Worm (Caenorhabditis elegans) whole organism, young adult: Measurements from ENCODE around the gene Y47D7A.3.

Experiments
- B0035.1 ChIP-seq: sonication (generic microtip); optimal IDR thresholded peaks from 2 replicates; lab custom pipeline; 2016; ENCODE audit warnings: missing genetic modification characterization, mild to moderate bottlenecking, missing compliant biosample characterization, missing genotype, missing genetic modification reagents
- B0261.1 ChIP-seq: sonication (generic microtip); optimal IDR thresholded peaks from 2 replicates; lab custom pipeline; 2016; ENCODE audit warnings: mild to moderate bottlenecking, missing genetic modification characterization, moderate library complexity, missing compliant biosample characterization
- C17E4.6 ChIP-seq: fragments of 200-800 bp; sonication (Bioruptor generic); IDR thresholded peaks from 2 replicates; pipeline ENCODE4 v1.3.6; 2022; ENCODE audit warnings: missing genetic modification reagents, missing genetic modification characterization, missing compliant biosample characterization
- D2030.7 ChIP-seq: fragments of 200-800 bp; sonication (Bioruptor generic); IDR thresholded peaks from 2 replicates; pipeline ENCODE4 v1.3.6; 2022; ENCODE audit warnings: missing genetic modification reagents, missing genetic modification characterization, missing compliant biosample characterization
- F33H1.4 ChIP-seq: fragments of 200-800 bp; sonication (Bioruptor generic); IDR thresholded peaks from 2 replicates; pipeline ENCODE4 v1.3.6; 2022; ENCODE audit warnings: missing genetic modification reagents, missing genetic modification characterization, missing compliant biosample characterization
- Y53F4B.3 ChIP-seq: fragments of 200-800 bp; sonication (Bioruptor generic); IDR thresholded peaks from 2 replicates; pipeline ENCODE4 v1.3.6; 2022; ENCODE audit warnings: missing genetic modification reagents, missing genetic modification characterization, missing compliant biosample characterization
- ZK185.1 ChIP-seq: sonication (generic microtip); optimal IDR thresholded peaks from 2 replicates; lab custom pipeline; 2016; ENCODE audit warnings: mild to moderate bottlenecking, missing genetic modification characterization, missing compliant biosample characterization; ENCODE audit not compliant: poor library complexity, severe bottlenecking
- ama-1 ChIP-seq, 3 experiments: fragments of 150-350 bp in 1 of 3; sonication (generic microtip) in 2 of 3; optimal IDR thresholded peaks; 2 replicates each; lab custom pipeline; 2014 to 2018; ENCODE audit warnings: missing biosample characterization in 2 of 3, missing genetic modification characterization in 2 of 3, missing genetic modification reagents in 2 of 3
- aptf-3 ChIP-seq: fragments of 200-800 bp; sonication (Bioruptor generic); IDR thresholded peaks from 2 replicates; pipeline ENCODE4 v1.3.6; 2022; ENCODE audit warnings: missing genetic modification characterization, missing compliant biosample characterization
- cebp-2 ChIP-seq: fragments of 200-800 bp; sonication (Bioruptor generic); IDR thresholded peaks from 2 replicates; pipeline ENCODE4 v1.3.6; 2022; ENCODE audit warnings: missing genetic modification characterization, missing compliant biosample characterization
- ceh-40 ChIP-seq: fragments of 200-800 bp; sonication (Bioruptor generic); IDR thresholded peaks from 2 replicates; pipeline ENCODE4 v1.3.6; 2022; ENCODE audit warnings: missing genetic modification characterization, missing compliant biosample characterization
- ceh-79 ChIP-seq: sonication (generic microtip); optimal IDR thresholded peaks from 2 replicates; lab custom pipeline; 2017; ENCODE audit warnings: mild to moderate bottlenecking, missing genetic modification characterization, missing compliant biosample characterization
- ceh-91 ChIP-seq: fragments of 200-800 bp; sonication (Bioruptor generic); IDR thresholded peaks from 2 replicates; pipeline ENCODE4 v1.3.6; 2022; ENCODE audit warnings: missing genetic modification reagents, missing genetic modification characterization, missing compliant biosample characterization
- die-1 ChIP-seq: sonication (generic microtip); optimal IDR thresholded peaks from 2 replicates; lab custom pipeline; 2016; ENCODE audit warnings: missing genotype, mild to moderate bottlenecking, missing genetic modification characterization, missing compliant biosample characterization
- dpff-1 ChIP-seq: sonication (generic microtip); optimal IDR thresholded peaks from 2 replicates; lab custom pipeline; 2017; ENCODE audit warnings: mild to moderate bottlenecking, missing genetic modification characterization, missing compliant biosample characterization
- efl-1 ChIP-seq: fragments of 150-350 bp; optimal IDR thresholded peaks from 2 replicates; lab custom pipeline; 2014; ENCODE audit warnings: missing biosample characterization, missing genetic modification reagents, missing genetic modification characterization
- ekl-4 ChIP-seq: fragments of 200-800 bp; sonication (Bioruptor generic); IDR thresholded peaks from 2 replicates; pipeline ENCODE4 v1.3.6; 2022; ENCODE audit warnings: missing genetic modification reagents, missing genetic modification characterization, missing compliant biosample characterization
- lag-1 ChIP-seq: fragments of 200-800 bp; sonication (Bioruptor generic); IDR thresholded peaks from 2 replicates; pipeline ENCODE4 v1.3.6; 2022; ENCODE audit warnings: missing genetic modification reagents, missing genetic modification characterization, missing compliant biosample characterization
- let-526 ChIP-seq: fragments of 200-800 bp; sonication (Bioruptor generic); IDR thresholded peaks from 2 replicates; pipeline ENCODE4 v1.3.6; 2022; ENCODE audit warnings: missing genetic modification reagents, missing genetic modification characterization, missing compliant biosample characterization
- let-607 ChIP-seq, 2 experiments: fragments of 200-800 bp in 1 of 2; sonication (Bioruptor generic) in 1 of 2; sonication (generic microtip) in 1 of 2; optimal IDR thresholded peaks; 2 replicates each; lab custom pipeline; 2016 to 2018; ENCODE audit warnings: mild to moderate bottlenecking in 2 of 2, missing compliant biosample characterization in 2 of 2, missing genetic modification characterization in 2 of 2, moderate library complexity in 2 of 2, missing genotype in 1 of 2
- lin-35 ChIP-seq, 3 experiments: fragments of 150-350 bp in 2 of 3; sonication (generic microtip) in 1 of 3; optimal IDR thresholded peaks; 2 replicates each; lab custom pipeline; 2014 to 2018; ENCODE audit warnings: missing biosample characterization in 3 of 3, missing genetic modification characterization in 3 of 3, missing genetic modification reagents in 3 of 3
- lin-54 ChIP-seq: fragments of 200-800 bp; sonication (Bioruptor generic); optimal IDR thresholded peaks from 2 replicates; lab custom pipeline; 2018; ENCODE audit warnings: mild to moderate bottlenecking, missing genetic modification characterization, missing compliant biosample characterization
- lsl-1 ChIP-seq: fragments of 200-800 bp; sonication (Bioruptor generic); optimal IDR thresholded peaks from 2 replicates; lab custom pipeline; 2018; ENCODE audit warnings: mild to moderate bottlenecking, missing genetic modification characterization, moderate library complexity, missing compliant biosample characterization
- lsy-27 ChIP-seq: sonication (generic microtip); optimal IDR thresholded peaks from 2 replicates; lab custom pipeline; 2017; ENCODE audit warnings: missing genetic modification characterization, mild to moderate bottlenecking, missing compliant biosample characterization, antibody characterized with exemption, missing genotype, borderline replicate concordance; ENCODE audit not compliant: insufficient read depth
- nfya-1 ChIP-seq: sonication (generic microtip); optimal IDR thresholded peaks from 2 replicates; lab custom pipeline; 2017; ENCODE audit warnings: antibody characterized with exemption, missing compliant biosample characterization, missing genetic modification characterization, borderline replicate concordance; ENCODE audit not compliant: insufficient read depth
- nfya-2 ChIP-seq: fragments of 200-800 bp; sonication (Bioruptor generic); IDR thresholded peaks from 2 replicates; pipeline ENCODE4 v1.3.6; 2022; ENCODE audit warnings: missing genetic modification reagents, missing genetic modification characterization, missing compliant biosample characterization
- nhr-120 ChIP-seq: fragments of 200-800 bp; sonication (Bioruptor generic); IDR thresholded peaks from 2 replicates; pipeline ENCODE4 v1.3.6; 2022; ENCODE audit warnings: missing genetic modification characterization, missing compliant biosample characterization
- nhr-179 ChIP-seq: sonication (generic microtip); optimal IDR thresholded peaks from 2 replicates; lab custom pipeline; 2016; ENCODE audit warnings: mild to moderate bottlenecking, missing genetic modification characterization, missing compliant biosample characterization
- rec-8 ChIP-seq, 2 experiments: sonication (generic microtip); optimal IDR thresholded peaks; 2 replicates each; lab custom pipeline; 2016; ENCODE audit warnings: mild to moderate bottlenecking in 2 of 2, missing genetic modification characterization in 2 of 2, missing genetic modification reagents in 2 of 2, missing genotype in 2 of 2, missing biosample characterization in 1 of 2, missing compliant biosample characterization in 1 of 2, moderate library complexity in 1 of 2
- sdz-38 ChIP-seq: sonication (generic microtip); optimal IDR thresholded peaks from 2 replicates; lab custom pipeline; 2016; ENCODE audit warnings: missing genotype, missing genetic modification characterization, missing compliant biosample characterization
- sea-2 ChIP-seq: fragments of 200-800 bp; sonication (Bioruptor generic); IDR thresholded peaks from 2 replicates; pipeline ENCODE4 v1.3.6; 2022; ENCODE audit warnings: missing genetic modification characterization, missing compliant biosample characterization
- snpc-1.1 ChIP-seq: sonication (generic microtip); optimal IDR thresholded peaks from 2 replicates; lab custom pipeline; 2017; ENCODE audit warnings: missing genetic modification characterization, mild to moderate bottlenecking, missing compliant biosample characterization, antibody characterized with exemption, moderate library complexity, missing genotype, missing genetic modification reagents; ENCODE audit not compliant: insufficient read depth
- snpc-3.4 ChIP-seq: sonication (generic microtip); optimal IDR thresholded peaks from 2 replicates; lab custom pipeline; 2017; ENCODE audit warnings: missing genetic modification characterization, mild to moderate bottlenecking, missing compliant biosample characterization, antibody characterized with exemption, moderate library complexity, missing genotype, missing genetic modification reagents
- somi-1 ChIP-seq: fragments of 200-800 bp; sonication (Bioruptor generic); optimal IDR thresholded peaks from 2 replicates; lab custom pipeline; 2018; ENCODE audit warnings: mild to moderate bottlenecking, missing genetic modification characterization, missing compliant biosample characterization
- sptf-2 ChIP-seq: fragments of 200-800 bp; sonication (Bioruptor generic); optimal IDR thresholded peaks from 2 replicates; lab custom pipeline; 2018; ENCODE audit warnings: mild to moderate bottlenecking, missing genetic modification characterization, missing compliant biosample characterization
- tlf-1 ChIP-seq: fragments of 200-800 bp; sonication (Bioruptor generic); optimal IDR thresholded peaks from 2 replicates; lab custom pipeline; 2018; ENCODE audit warnings: mild to moderate bottlenecking, missing genetic modification characterization, missing compliant biosample characterization
- ztf-28 ChIP-seq: fragments of 200-800 bp; sonication (Bioruptor generic); IDR thresholded peaks from 2 replicates; pipeline ENCODE4 v1.3.6; 2022; ENCODE audit warnings: missing genetic modification reagents, missing genetic modification characterization, missing compliant biosample characterization
- ztf-3 ChIP-seq: fragments of 200-800 bp; sonication (Bioruptor generic); optimal IDR thresholded peaks from 2 replicates; lab custom pipeline; 2018; ENCODE audit warnings: mild to moderate bottlenecking, missing genetic modification characterization, missing compliant biosample characterization

Y47D7A.3 gene

ce11 chrV:4401865-4402264 lies 8.9 kb upstream of the Y47D7A.3 start, which contains the start of gene F13A2.5:
Gene F13A2.5, minus strand, starts transcription at chrV:4401965.
- no peak for TF ChIP-seq snpc-1.1 (tag; lab: Kevin White, UChicago)
- no peak for TF ChIP-seq snpc-3.4 (tag; lab: Kevin White, UChicago)
- TF ChIP-seq Y53F4B.3 (GFP tag; lab: Robert Waterston, UW), result no peak
- TF ChIP-seq B0261.1 (tag; lab: Kevin White, UChicago), result no peak
- no peak for TF ChIP-seq ceh-79

- TF ChIP-seq ZK185.1 (tag; lab: Kevin White, UChicago), result no peak
- TF ChIP-seq ceh-40 (GFP tag; lab: Robert Waterston, UW), result no peak
- no peak for TF ChIP-seq let-526 (GFP tag; lab: Robert Waterston, UW)
- no peak for TF ChIP-seq snpc-3.4 (tag; lab: Kevin White, UChicago)
- no peak for TF ChIP-seq tlf-1
- no peak for TF ChIP-seq ztf-28 (GFP tag; lab: Robert Waterston, UW)
- no peak for TF ChIP-seq nfya-1 (tag; lab: Kevin White, UChicago)
- TF ChIP-seq nfya-2, result no peak
- no peak for TF ChIP-seq lin-35 (GFP tag; optimal IDR thresholded peaks at IDR 0.05; lab: Kevin White, UChicago)
- no peak for TF ChIP-seq lsl-1 (GFP tag; lab: Kevin White, UChicago)
- no peak for TF ChIP-seq F33H1.4 (GFP tag; lab: Robert Waterston, UW)
- no peak for TF ChIP-seq efl-1 (GFP tag; lab: Kevin White, UChicago)
- TF ChIP-seq B0035.1, result no peak
- no peak for TF ChIP-seq C17E4.6 (GFP tag; lab: Robert Waterston, UW)
- no peak for TF ChIP-seq lin-54 (GFP tag; lab: Kevin White, UChicago)
Observed at ce11 chrV:4407519-4407918, 3.2 kb upstream of the Y47D7A.3 start, which contains the start of gene nhr-118. Gene nhr-118, plus strand, starts transcription at chrV:4407819.

- TF ChIP-seq die-1 (no peak), dpff-1 (tag; lab: Kevin White, UChicago) (no peak)
Observed at ce11 chrV:4411714-4412113, 971 bp downstream of the Y47D7A.3 start, which contains the start of gene Y47D7A.17. Gene Y47D7A.17, minus strand, starts transcription at chrV:4411814.

ce11 chrV:4414613-4415071 lies 3.9 kb downstream of the Y47D7A.3 start, which contains the start of gene grl-5:
Gene grl-5, minus strand, starts transcription at chrV:4414663.
- TF ChIP-seq ama-1 (optimal IDR thresholded peaks at IDR 0.05; lab: Kevin White, UChicago), result no peak
- no peak for TF ChIP-seq ama-1 (GFP tag; optimal IDR thresholded peaks at IDR 0.05; lab: Kevin White, UChicago)
- TF ChIP-seq somi-1 (GFP tag; lab: Kevin White, UChicago), result no peak
- no peak for TF ChIP-seq lag-1
- TF ChIP-seq ztf-3 (GFP tag; lab: Kevin White, UChicago), result no peak
- TF ChIP-seq nhr-120 (GFP tag; lab: Robert Waterston, UW), result no peak
- TF ChIP-seq ceh-91 (GFP tag; lab: Robert Waterston, UW), result no peak
- no peak for TF ChIP-seq nfya-2

ce11 chrV:4416710-4417109 lies 6.0 kb downstream of the Y47D7A.3 start, which contains the start of gene Y47D7A.18:
Gene Y47D7A.18, minus strand, starts transcription at chrV:4416810.
- TF ChIP-seq rec-8 (tag; optimal IDR thresholded peaks at IDR 0.05; lab: Kevin White, UChicago) (no peak), die-1 (no peak), sptf-2 (GFP tag; lab: Kevin White, UChicago) (no peak), Y53F4B.3 (GFP tag; lab: Robert Waterston, UW) (no peak), lin-54 (GFP tag; lab: Kevin White, UChicago) (no peak), ekl-4 (no peak), nhr-179 (tag; lab: Kevin White, UChicago) (no peak), sdz-38 (tag; lab: Kevin White, UChicago) (no peak), snpc-3.4 (tag; lab: Kevin White, UChicago) (no peak), lsy-27 (tag; lab: Kevin White, UChicago) (no peak), let-607 (tag; optimal IDR thresholded peaks at IDR 0.05; lab: Kevin White, UChicago) (no peak), D2030.7 (no peak), aptf-3 (GFP tag; lab: Robert Waterston, UW) (no peak), cebp-2 (GFP tag; lab: Robert Waterston, UW) (no peak), sea-2 (GFP tag; lab: Robert Waterston, UW) (no peak)
